Fruit fly (Drosophila melanogaster) whole organism, embryonic: ENCODE results near the gene Drsl1.

Experiments used
- B-H2 ChIP-seq: fragments of 200-800 bp; sonication (Bioruptor generic); optimal IDR thresholded peaks from 2 replicates; lab custom pipeline; 2018; ENCODE audit warnings: missing biosample characterization, mild to moderate bottlenecking, missing genetic modification characterization
- CG10274 ChIP-seq: fragments of 200-800 bp; sonication (Bioruptor generic); optimal IDR thresholded peaks from 3 replicates; lab custom pipeline; 2017; ENCODE audit warnings: missing biosample characterization, mild to moderate bottlenecking, missing genetic modification characterization
- CG10321 ChIP-seq: fragments of 200-800 bp; sonication (Bioruptor generic); IDR thresholded peaks from 2 replicates; pipeline ENCODE4 v1.3.6; 2022; ENCODE audit warnings: missing biosample characterization, missing genetic modification characterization
- CG10462 ChIP-seq: fragments of 200-800 bp; sonication (Bioruptor generic); optimal IDR thresholded peaks from 2 replicates; lab custom pipeline; 2016; ENCODE audit warnings: missing biosample characterization, missing genetic modification characterization
- CG10959 ChIP-seq: fragments of 200-800 bp; sonication (Bioruptor generic); IDR thresholded peaks from 2 replicates; pipeline ENCODE4 v1.3.6; 2022; ENCODE audit warnings: missing biosample characterization, missing genetic modification characterization
- CG11695 ChIP-seq: fragments of 200-800 bp; sonication (Bioruptor generic); IDR thresholded peaks from 3 replicates; pipeline ENCODE4 v1.3.6; 2022; ENCODE audit warnings: missing biosample characterization, missing genetic modification characterization
- CG11723 ChIP-seq: fragments of 200-800 bp; sonication (Bioruptor generic); optimal IDR thresholded peaks from 2 replicates; lab custom pipeline; 2017; ENCODE audit warnings: missing biosample characterization, mild to moderate bottlenecking, missing genetic modification characterization
- CG14050 ChIP-seq: fragments of 200-800 bp; sonication (Bioruptor generic); IDR thresholded peaks from 3 replicates; pipeline ENCODE4 v1.3.6; 2022; ENCODE audit warnings: missing biosample characterization, missing genetic modification characterization
- CG14860 ChIP-seq: fragments of 200-800 bp; sonication (Bioruptor generic); IDR thresholded peaks from 3 replicates; pipeline ENCODE4 v1.3.6; 2022; ENCODE audit warnings: missing biosample characterization, missing genetic modification characterization; ENCODE audit not compliant: partially characterized antibody
- CG17829 ChIP-seq: fragments of 200-800 bp; optimal IDR thresholded peaks from 2 replicates; lab custom pipeline; 2019; ENCODE audit warnings: missing biosample characterization, mild to moderate bottlenecking, missing genetic modification characterization, moderate library complexity
- CG2202 ChIP-seq: fragments of 200-800 bp; sonication (Bioruptor generic); optimal IDR thresholded peaks from 2 replicates; lab custom pipeline; 2018; ENCODE audit warnings: missing biosample characterization, mild to moderate bottlenecking, missing genetic modification characterization
- CG3995 ChIP-seq: fragments of 200-800 bp; sonication (Bioruptor generic); optimal IDR thresholded peaks from 3 replicates; lab custom pipeline; 2016; ENCODE audit warnings: missing biosample characterization, missing genetic modification characterization
- CG7786 ChIP-seq: fragments of 200-800 bp; sonication (Bioruptor generic); optimal IDR thresholded peaks from 2 replicates; lab custom pipeline; 2016; ENCODE audit warnings: missing biosample characterization, missing genetic modification characterization
- CG7987 ChIP-seq: fragments of 200-800 bp; sonication (Bioruptor generic); optimal IDR thresholded peaks from 2 replicates; lab custom pipeline; 2018; ENCODE audit warnings: missing biosample characterization, mild to moderate bottlenecking, missing genetic modification characterization, moderate library complexity
- CG9817 ChIP-seq: fragments of 200-800 bp; sonication (Bioruptor generic); optimal IDR thresholded peaks from 2 replicates; lab custom pipeline; 2018; ENCODE audit warnings: missing biosample characterization, mild to moderate bottlenecking, missing genetic modification characterization, moderate library complexity
- CHES-1-like ChIP-seq: fragments of 200-800 bp; sonication (Bioruptor generic); optimal IDR thresholded peaks from 2 replicates; lab custom pipeline; 2016; ENCODE audit warnings: missing biosample characterization, missing genetic modification characterization
- Dek ChIP-seq: fragments of 200-800 bp; sonication (Bioruptor generic); optimal IDR thresholded peaks from 3 replicates; lab custom pipeline; 2019; ENCODE audit warnings: missing biosample characterization, mild to moderate bottlenecking, missing genetic modification characterization, moderate library complexity
- Ets65A ChIP-seq: fragments of 200-800 bp; sonication (Bioruptor generic); peaks from one replicate; lab custom pipeline; 2016; ENCODE audit warnings: missing biosample characterization, missing genetic modification characterization
- Gug ChIP-seq: fragments of 200-800 bp; sonication (Bioruptor generic); IDR thresholded peaks from 4 replicates; pipeline ENCODE4 v1.3.6; 2022; ENCODE audit warnings: missing biosample characterization, missing genetic modification characterization
- H2.0 ChIP-seq: fragments of 200-800 bp; sonication (Bioruptor generic); IDR thresholded peaks from 2 replicates; pipeline ENCODE4 v1.3.6; 2022; ENCODE audit warnings: missing biosample characterization, missing genetic modification characterization
- HLH54F ChIP-seq: fragments of 200-800 bp; sonication (Bioruptor generic); optimal IDR thresholded peaks from 3 replicates; lab custom pipeline; 2016; ENCODE audit warnings: missing biosample characterization, missing genetic modification characterization
- Lhr ChIP-seq: fragments of 200-800 bp; sonication (Bioruptor generic); optimal IDR thresholded peaks from 3 replicates; lab custom pipeline; 2017; ENCODE audit warnings: mild to moderate bottlenecking, missing biosample characterization, missing genetic modification reagents, missing genetic modification characterization
- Mes4 ChIP-seq: fragments of 200-800 bp; sonication (Bioruptor generic); optimal IDR thresholded peaks from 2 replicates; lab custom pipeline; 2016; ENCODE audit warnings: missing biosample characterization, missing genetic modification characterization
- Mrtf ChIP-seq: fragments of 200-800 bp; sonication (Bioruptor generic); IDR thresholded peaks from 3 replicates; pipeline ENCODE4 v1.3.6; 2022; ENCODE audit warnings: missing biosample characterization, missing genetic modification characterization
- Myb ChIP-seq: fragments of 200-800 bp; sonication (Bioruptor generic); optimal IDR thresholded peaks from 2 replicates; lab custom pipeline; 2016; ENCODE audit warnings: missing biosample characterization, missing genetic modification characterization
- Tbp ChIP-seq: fragments of >200 bp; optimal IDR thresholded peaks from 2 replicates; lab custom pipeline; 2018; ENCODE audit warnings: missing biosample characterization, missing genetic modification characterization
- ap ChIP-seq: fragments of 200-800 bp; sonication (Bioruptor generic); IDR thresholded peaks from 2 replicates; pipeline ENCODE4 v1.3.6; 2022; ENCODE audit warnings: missing biosample characterization, missing genetic modification characterization
- croc ChIP-seq: fragments of 200-800 bp; sonication (Bioruptor generic); conservative IDR thresholded peaks from 3 replicates; pipeline ENCODE4 v1.3.6; 2022; ENCODE audit warnings: missing biosample characterization, missing genetic modification characterization
- dati ChIP-seq: fragments of 200-800 bp; sonication (Bioruptor generic); IDR thresholded peaks from 2 replicates; pipeline ENCODE4 v1.3.6; 2022; ENCODE audit warnings: missing biosample characterization, missing genetic modification characterization
- dm ChIP-seq: fragments of 200-800 bp; sonication (Bioruptor generic); optimal IDR thresholded peaks from 3 replicates; lab custom pipeline; 2016; ENCODE audit warnings: missing biosample characterization, missing genetic modification characterization
- dpn ChIP-seq, 2 experiments: fragments of 200-800 bp; sonication (Bioruptor generic); optimal IDR thresholded peaks; 3 replicates each; lab custom pipeline; 2016; ENCODE audit warnings: missing biosample characterization in 2 of 2, missing genetic modification characterization in 2 of 2
- fd64A ChIP-seq: fragments of 200-800 bp; sonication (Bioruptor generic); optimal IDR thresholded peaks from 3 replicates; lab custom pipeline; 2018; ENCODE audit warnings: missing biosample characterization, mild to moderate bottlenecking, missing genetic modification characterization
- gem ChIP-seq: fragments of 200-800 bp; sonication (Bioruptor generic); optimal IDR thresholded peaks from 2 replicates; lab custom pipeline; 2019; ENCODE audit warnings: missing biosample characterization, mild to moderate bottlenecking, missing genetic modification characterization, moderate library complexity
- grn ChIP-seq: fragments of 200-800 bp; sonication (Bioruptor generic); optimal IDR thresholded peaks from 3 replicates; lab custom pipeline; 2017; ENCODE audit warnings: missing biosample characterization, missing genetic modification characterization
- hbn ChIP-seq: fragments of 200-800 bp; sonication (Bioruptor generic); IDR thresholded peaks from 2 replicates; pipeline ENCODE4 v1.3.6; 2022; ENCODE audit warnings: missing biosample characterization, missing genetic modification characterization; ENCODE audit not compliant: partially characterized antibody
- hkb ChIP-seq, 2 experiments: fragments of 200-800 bp in 1 of 2; fragments of >200 bp in 1 of 2; sonication (Bioruptor generic) in 1 of 2; IDR thresholded peaks in 1 of 2; optimal IDR thresholded peaks in 1 of 2; 2 replicates each; pipeline versions ENCODE4 v1.3.6 to Lab custom; 2017 to 2022; ENCODE audit warnings: missing biosample characterization in 1 of 2, missing genetic modification characterization in 1 of 2
- kay ChIP-seq: fragments of 200-800 bp; sonication (Bioruptor generic); optimal IDR thresholded peaks from 2 replicates; lab custom pipeline; 2016; ENCODE audit warnings: missing biosample characterization, missing genetic modification characterization
- lab ChIP-seq: fragments of 200-800 bp; sonication (Bioruptor generic); optimal IDR thresholded peaks from 3 replicates; lab custom pipeline; 2017; ENCODE audit warnings: missing biosample characterization, missing genetic modification characterization, mild to moderate bottlenecking, moderate library complexity, missing genetic modification reagents
- mld ChIP-seq: fragments of 200-800 bp; sonication (Bioruptor generic); IDR thresholded peaks from 3 replicates; pipeline ENCODE4 v1.3.6; 2022; ENCODE audit warnings: missing biosample characterization, missing genetic modification characterization; ENCODE audit not compliant: partially characterized antibody
- nerfin-2 ChIP-seq: fragments of 200-800 bp; sonication (Bioruptor generic); IDR thresholded peaks from 2 replicates; pipeline ENCODE4 v1.3.6; 2022; ENCODE audit warnings: missing biosample characterization, missing genetic modification characterization; ENCODE audit not compliant: partially characterized antibody
- nmo ChIP-seq: fragments of 200-800 bp; sonication (Bioruptor generic); optimal IDR thresholded peaks from 2 replicates; lab custom pipeline; 2018; ENCODE audit warnings: missing biosample characterization, mild to moderate bottlenecking, missing genetic modification characterization, moderate library complexity
- pho ChIP-seq: fragments of 200-800 bp; sonication (Bioruptor generic); optimal IDR thresholded peaks from 2 replicates; lab custom pipeline; 2016; ENCODE audit warnings: missing biosample characterization, missing genetic modification characterization
- pros ChIP-seq: fragments of 200-800 bp; sonication (Bioruptor generic); optimal IDR thresholded peaks from 3 replicates; lab custom pipeline; 2019; ENCODE audit warnings: missing biosample characterization, mild to moderate bottlenecking, missing genetic modification characterization, moderate library complexity
- psq ChIP-seq: fragments of 200-800 bp; sonication (Bioruptor generic); optimal IDR thresholded peaks from 2 replicates; lab custom pipeline; 2017; ENCODE audit warnings: missing biosample characterization, missing genetic modification characterization
- ranshi ChIP-seq: fragments of 200-800 bp; sonication (Bioruptor generic); IDR thresholded peaks from 2 replicates; pipeline ENCODE4 v1.3.6; 2022; ENCODE audit warnings: missing biosample characterization, missing genetic modification characterization
- sisA ChIP-seq: fragments of 200-800 bp; sonication (Bioruptor generic); IDR thresholded peaks from 2 replicates; pipeline ENCODE4 v1.3.6; 2022; ENCODE audit warnings: missing biosample characterization, missing genetic modification characterization
- slou ChIP-seq: fragments of 200-800 bp; sonication (Bioruptor generic); optimal IDR thresholded peaks from 3 replicates; lab custom pipeline; 2016; ENCODE audit warnings: missing biosample characterization, missing genetic modification characterization
- stwl ChIP-seq: fragments of 200-800 bp; sonication (Bioruptor generic); optimal IDR thresholded peaks from 3 replicates; lab custom pipeline; 2018; ENCODE audit warnings: missing biosample characterization, mild to moderate bottlenecking, missing genetic modification characterization, moderate library complexity
- trem ChIP-seq: fragments of 200-800 bp; optimal IDR thresholded peaks from 3 replicates; lab custom pipeline; 2019; ENCODE audit warnings: missing biosample characterization, mild to moderate bottlenecking, missing genetic modification characterization, moderate library complexity
- unc-4 ChIP-seq: fragments of 200-800 bp; sonication (Bioruptor generic); IDR thresholded peaks from 2 replicates; pipeline ENCODE4 v1.3.6; 2022; ENCODE audit warnings: missing biosample characterization, missing genetic modification characterization; ENCODE audit not compliant: partially characterized antibody

The Drsl1 gene

dm6 chr3L:3382489-3382879 is 46.9 kb upstream of the Drsl1 start (continued):
- TF ChIP-seq Mes4 (GFP tag; lab: Kevin White, UChicago) = peak; percentile 59
- peak; percentile 52 for TF ChIP-seq Lhr (GFP tag; lab: Kevin White, UChicago)
- peak; percentile 72 for TF ChIP-seq fd64A
- TF ChIP-seq dm (GFP tag; lab: Kevin White, UChicago) = peak; percentile 33
- peak; percentile 79 for TF ChIP-seq CG14050 (GFP tag; lab: Robert Waterston, UW)
- TF ChIP-seq CG10274 (GFP tag; lab: Kevin White, UChicago) = peak; percentile 63
- TF ChIP-seq Gug = peak; percentile 60; the same call in 3 of the 4 replicates
- peak; percentile 48 for TF ChIP-seq slou (GFP tag; lab: Kevin White, UChicago)
- TF ChIP-seq pho (GFP tag; lab: Kevin White, UChicago) = peak; percentile 83
- TF ChIP-seq dpn (GFP tag; optimal IDR thresholded peaks at IDR 0.05; lab: Kevin White, UChicago) = peak; percentile 76 to 80
- TF ChIP-seq Tbp (GFP tag; lab: Kevin White, UChicago) = no peak
- no peak for TF ChIP-seq mld (GFP tag; lab: Robert Waterston, UW)
- peak; percentile 49; the same call in 1 of the 2 replicates for TF ChIP-seq dati (GFP tag; lab: Robert Waterston, UW)
- peak; percentile 78 for TF ChIP-seq CG10462 (GFP tag; lab: Kevin White, UChicago)
- TF ChIP-seq CG10959 (GFP tag; lab: Robert Waterston, UW) = peak; percentile 81
- peak; percentile 73 for TF ChIP-seq CG9817 (tag; lab: Kevin White, UChicago)
- TF ChIP-seq trem (tag; lab: Kevin White, UChicago) = peak; percentile 73
- peak; percentile 76 for TF ChIP-seq CG2202 (tag; lab: Kevin White, UChicago)
- TF ChIP-seq Ets65A (GFP tag; lab: Kevin White, UChicago) = peak; percentile 94
- peak; percentile 40 for TF ChIP-seq Myb (GFP tag; lab: Kevin White, UChicago)
- TF ChIP-seq sisA (GFP tag; lab: Robert Waterston, UW) = peak; percentile 81
- TF ChIP-seq croc = peak; percentile 73; the same call in 2 of the 3 replicates
- peak; percentile 62 for TF ChIP-seq CHES-1-like (GFP tag; lab: Kevin White, UChicago)
- no peak for TF ChIP-seq unc-4 (GFP tag; lab: Robert Waterston, UW)
- TF ChIP-seq ranshi (GFP tag; lab: Robert Waterston, UW) = peak; percentile 81
- TF ChIP-seq CG17829 (tag; lab: Kevin White, UChicago) = peak; percentile 89
- peak; percentile 34 for TF ChIP-seq CG3995
- TF ChIP-seq hbn (GFP tag; lab: Robert Waterston, UW) = no peak
- peak; percentile 86 for TF ChIP-seq H2.0
- TF ChIP-seq CG7987 (GFP tag; lab: Kevin White, UChicago) = peak; percentile 62
- no peak for TF ChIP-seq nerfin-2 (GFP tag; lab: Robert Waterston, UW)
- peak; percentile 58 for TF ChIP-seq kay (GFP tag; lab: Kevin White, UChicago)
- TF ChIP-seq CG7786 (GFP tag; lab: Kevin White, UChicago) = peak; percentile 51
- TF ChIP-seq lab (GFP tag; lab: Kevin White, UChicago) = peak; percentile 92
- TF ChIP-seq hkb (optimal IDR thresholded peaks at IDR 0.05; lab: Kevin White, UChicago) = no peak
- peak; percentile 88 for TF ChIP-seq hkb (GFP tag; IDR thresholded peaks at IDR 0.05; lab: Robert Waterston, UW)
- peak; percentile 34 for TF ChIP-seq stwl (tag; lab: Kevin White, UChicago)
- peak; percentile 57; the same call in 1 of the 2 replicates for TF ChIP-seq ap (GFP tag; lab: Robert Waterston, UW)
- TF ChIP-seq grn (GFP tag; lab: Kevin White, UChicago) = peak; percentile 11
- TF ChIP-seq psq (GFP tag; lab: Kevin White, UChicago) = peak; percentile 41
- peak; percentile 68; the same call in 2 of the 3 replicates for TF ChIP-seq Mrtf (GFP tag; lab: Robert Waterston, UW)
- TF ChIP-seq CG10321 (GFP tag; lab: Robert Waterston, UW) = peak; percentile 58
- TF ChIP-seq Dek (tag; lab: Kevin White, UChicago) = peak; percentile 83
- TF ChIP-seq pros = no peak
- TF ChIP-seq CG14860 (GFP tag; lab: Robert Waterston, UW) = no peak
- TF ChIP-seq CG11723 (GFP tag; lab: Kevin White, UChicago) = peak; percentile 72
- TF ChIP-seq gem (tag; lab: Kevin White, UChicago) = peak; percentile 94
- peak; percentile 34 for TF ChIP-seq B-H2
- peak; percentile 87 for TF ChIP-seq CG11695 (GFP tag; lab: Robert Waterston, UW)
- peak; percentile 87 for TF ChIP-seq nmo (GFP tag; lab: Kevin White, UChicago)
- peak; percentile 77 for TF ChIP-seq HLH54F
